Worm (Caenorhabditis elegans) whole organism, L2 larva: ENCODE data around the gene Y39B6A.33.

ENCODE experiments used
- C34F6.9 ChIP-seq: fragments of 150-350 bp; optimal IDR thresholded peaks from 2 replicates; lab custom pipeline; 2014; ENCODE audit warnings: missing biosample characterization, missing genetic modification characterization
- F13H6.1 ChIP-seq: sonication (generic microtip); optimal IDR thresholded peaks from 2 replicates; lab custom pipeline; 2016; ENCODE audit warnings: missing genetic modification characterization, missing compliant biosample characterization
- R02D3.7 ChIP-seq: fragments of 150-350 bp; optimal IDR thresholded peaks from 2 replicates; lab custom pipeline; 2014; ENCODE audit warnings: missing biosample characterization, missing genetic modification characterization
- Y55F3AM.14 ChIP-seq: fragments of 200-800 bp; sonication (Bioruptor generic); optimal IDR thresholded peaks from 2 replicates; lab custom pipeline; 2018; ENCODE audit warnings: mild to moderate bottlenecking, missing genetic modification characterization, missing compliant biosample characterization
- alr-1 ChIP-seq: fragments of 150-350 bp; optimal IDR thresholded peaks from 2 replicates; lab custom pipeline; 2014; ENCODE audit warnings: missing biosample characterization, missing genetic modification characterization
- aly-2 ChIP-seq: fragments of 150-350 bp; optimal IDR thresholded peaks from 2 replicates; lab custom pipeline; 2014; ENCODE audit warnings: missing biosample characterization, missing genetic modification characterization
- ama-1 ChIP-seq: fragments of 150-350 bp; optimal IDR thresholded peaks from 2 replicates; lab custom pipeline; 2018; ENCODE audit warnings: inconsistent platforms
- blmp-1 ChIP-seq: sonication (generic microtip); optimal IDR thresholded peaks from 2 replicates; lab custom pipeline; 2017; ENCODE audit warnings: missing genetic modification characterization, mild to moderate bottlenecking, missing compliant biosample characterization, antibody characterized with exemption, moderate library complexity; ENCODE audit not compliant: insufficient read depth
- ceh-16 ChIP-seq: fragments of 150-350 bp; optimal IDR thresholded peaks from 2 replicates; lab custom pipeline; 2014; ENCODE audit warnings: missing biosample characterization, missing genetic modification characterization
- ceh-82 ChIP-seq: fragments of 150-350 bp; optimal IDR thresholded peaks from 2 replicates; lab custom pipeline; 2014; ENCODE audit warnings: missing biosample characterization, missing genetic modification characterization
- crh-2 ChIP-seq: sonication (generic microtip); optimal IDR thresholded peaks from 2 replicates; lab custom pipeline; 2017; ENCODE audit warnings: missing biosample characterization, missing genetic modification characterization
- dmd-4 ChIP-seq: sonication (generic microtip); optimal IDR thresholded peaks from 2 replicates; lab custom pipeline; 2017; ENCODE audit warnings: missing biosample characterization, missing genetic modification characterization
- egl-27 ChIP-seq: sonication (generic microtip); optimal IDR thresholded peaks from 3 replicates; lab custom pipeline; 2017; ENCODE audit warnings: missing biosample characterization, missing genetic modification reagents, missing genetic modification characterization
- elt-1 ChIP-seq: fragments of 150-350 bp; optimal IDR thresholded peaks from 2 replicates; lab custom pipeline; 2014; ENCODE audit warnings: missing biosample characterization, missing genetic modification characterization
- elt-3 ChIP-seq: sonication (generic microtip); optimal IDR thresholded peaks from 2 replicates; lab custom pipeline; 2017; ENCODE audit warnings: missing biosample characterization, missing genetic modification characterization
- fos-1 ChIP-seq: fragments of 150-350 bp; optimal IDR thresholded peaks from 2 replicates; lab custom pipeline; 2014; ENCODE audit warnings: missing biosample characterization, missing genetic modification characterization
- gmeb-1 ChIP-seq: fragments of 150-350 bp; optimal IDR thresholded peaks from 2 replicates; lab custom pipeline; 2014; ENCODE audit warnings: missing biosample characterization, missing genetic modification characterization
- lin-11 ChIP-seq: fragments of 150-350 bp; sonication (generic microtip); optimal IDR thresholded peaks from 2 replicates; lab custom pipeline; 2014; ENCODE audit warnings: missing biosample characterization, missing genetic modification characterization, inconsistent platforms, mixed read lengths
- lin-13 ChIP-seq: fragments of 150-350 bp; optimal IDR thresholded peaks from 2 replicates; lab custom pipeline; 2014; ENCODE audit warnings: missing biosample characterization, missing genetic modification reagents, missing genetic modification characterization
- lin-39 ChIP-seq: fragments of 150-350 bp; optimal IDR thresholded peaks from 2 replicates; lab custom pipeline; 2014; ENCODE audit warnings: missing biosample characterization, missing genetic modification reagents, missing genetic modification characterization
- lsy-2 ChIP-seq, 2 experiments: fragments of 150-350 bp in 1 of 2; sonication (generic microtip) in 1 of 2; optimal IDR thresholded peaks; 2 replicates each; lab custom pipeline; 2014 to 2017; ENCODE audit warnings: missing biosample characterization in 2 of 2, missing genetic modification characterization in 2 of 2
- mab-5 ChIP-seq: fragments of 150-350 bp; optimal IDR thresholded peaks from 2 replicates; lab custom pipeline; 2014; ENCODE audit warnings: missing biosample characterization, missing genetic modification characterization
- mbf-1 ChIP-seq: sonication (generic microtip); optimal IDR thresholded peaks from 2 replicates; lab custom pipeline; 2017; ENCODE audit warnings: missing biosample characterization, missing genetic modification characterization
- mdl-1 ChIP-seq, 2 experiments: fragments of 150-350 bp in 1 of 2; sonication (generic microtip) in 1 of 2; optimal IDR thresholded peaks; 2 replicates each; lab custom pipeline; 2017; ENCODE audit warnings: missing biosample characterization in 2 of 2, missing genetic modification characterization in 2 of 2
- nhr-10 ChIP-seq: sonication (generic microtip); optimal IDR thresholded peaks from 2 replicates; lab custom pipeline; 2017; ENCODE audit warnings: missing biosample characterization, missing genetic modification characterization
- nhr-11 ChIP-seq: fragments of 150-350 bp; optimal IDR thresholded peaks from 2 replicates; lab custom pipeline; 2014; ENCODE audit warnings: missing biosample characterization, missing genetic modification characterization
- nhr-12 ChIP-seq: fragments of 150-350 bp; optimal IDR thresholded peaks from 2 replicates; lab custom pipeline; 2014; ENCODE audit warnings: missing biosample characterization, missing genetic modification characterization
- nhr-21 ChIP-seq: fragments of 150-350 bp; optimal IDR thresholded peaks from 2 replicates; lab custom pipeline; 2014; ENCODE audit warnings: missing biosample characterization, missing genetic modification characterization
- nhr-23 ChIP-seq: fragments of 150-350 bp; optimal IDR thresholded peaks from 2 replicates; lab custom pipeline; 2014; ENCODE audit warnings: missing biosample characterization, missing genetic modification reagents, missing genetic modification characterization
- nhr-237 ChIP-seq: fragments of 150-350 bp; optimal IDR thresholded peaks from 2 replicates; lab custom pipeline; 2014; ENCODE audit warnings: missing biosample characterization, missing genetic modification characterization
- nhr-6 ChIP-seq: fragments of 150-350 bp; optimal IDR thresholded peaks from 2 replicates; lab custom pipeline; 2014; ENCODE audit warnings: missing biosample characterization, missing genetic modification characterization
- nhr-77 ChIP-seq: fragments of 150-350 bp; optimal IDR thresholded peaks from 2 replicates; lab custom pipeline; 2014; ENCODE audit warnings: missing biosample characterization, missing genetic modification characterization
- peb-1 ChIP-seq: fragments of 150-350 bp; optimal IDR thresholded peaks from 2 replicates; lab custom pipeline; 2014; ENCODE audit warnings: missing biosample characterization, missing genetic modification characterization
- sem-4 ChIP-seq: fragments of 150-350 bp; optimal IDR thresholded peaks from 2 replicates; lab custom pipeline; 2014; ENCODE audit warnings: missing biosample characterization, missing genetic modification reagents, missing genetic modification characterization
- skn-1 ChIP-seq: sonication (generic microtip); optimal IDR thresholded peaks from 2 replicates; lab custom pipeline; 2017; ENCODE audit warnings: missing biosample characterization, missing genetic modification characterization
- sma-3 ChIP-seq: sonication (generic microtip); optimal IDR thresholded peaks from 2 replicates; lab custom pipeline; 2016; ENCODE audit warnings: missing genetic modification reagents, missing genetic modification characterization, missing compliant biosample characterization
- sma-9 ChIP-seq, 2 experiments: fragments of 150-350 bp in 1 of 2; sonication (generic microtip) in 1 of 2; optimal IDR thresholded peaks; 2 replicates each; lab custom pipeline; 2014 to 2016; ENCODE audit warnings: missing genetic modification characterization in 2 of 2, mild to moderate bottlenecking in 1 of 2, missing biosample characterization in 1 of 2, missing compliant biosample characterization in 1 of 2, missing genetic modification reagents in 1 of 2, moderate library complexity in 1 of 2
- snpc-4 ChIP-seq: fragments of 150-350 bp; optimal IDR thresholded peaks from 2 replicates; lab custom pipeline; 2014; ENCODE audit warnings: missing biosample characterization, missing genetic modification characterization
- unc-39 ChIP-seq: fragments of 150-350 bp; optimal IDR thresholded peaks from 2 replicates; lab custom pipeline; 2014; ENCODE audit warnings: missing biosample characterization, missing genetic modification characterization
- unc-55 ChIP-seq: fragments of 150-350 bp; sonication (generic microtip); optimal IDR thresholded peaks from 3 replicates; lab custom pipeline; 2014; ENCODE audit warnings: missing biosample characterization, missing genetic modification reagents, missing genetic modification characterization
- unc-62 ChIP-seq: fragments of 150-350 bp; optimal IDR thresholded peaks from 2 replicates; lab custom pipeline; 2014; ENCODE audit warnings: missing biosample characterization, missing genetic modification reagents, missing genetic modification characterization
- zag-1 ChIP-seq: fragments of 150-350 bp; optimal IDR thresholded peaks from 2 replicates; lab custom pipeline; 2014; ENCODE audit warnings: missing biosample characterization, missing genetic modification characterization
- ztf-1 ChIP-seq: fragments of 200-800 bp; sonication (Bioruptor generic); conservative IDR thresholded peaks from 2 replicates; pipeline ENCODE4 v1.3.6; 2022; ENCODE audit warnings: missing genetic modification characterization, missing compliant biosample characterization
- ztf-11 ChIP-seq: sonication (generic microtip); optimal IDR thresholded peaks from 2 replicates; lab custom pipeline; 2017; ENCODE audit warnings: missing biosample characterization, missing genetic modification characterization
- ztf-4 ChIP-seq: fragments of 150-350 bp; optimal IDR thresholded peaks from 2 replicates; lab custom pipeline; 2014; ENCODE audit warnings: missing biosample characterization, missing genetic modification characterization

Y39B6A.33 gene

ce11 chrV:18981736-18982135, 20.0 kb upstream of the Y39B6A.33 start:
- no peak for TF ChIP-seq zag-1 (tag; lab: Kevin White, UChicago)
- TF ChIP-seq lin-13 = no peak
- TF ChIP-seq elt-1 = no peak
- TF ChIP-seq lin-11 (tag; lab: Kevin White, UChicago) = no peak
- no peak for TF ChIP-seq nhr-237 (tag; lab: Kevin White, UChicago)
- TF ChIP-seq dmd-4 = no peak
- no peak for TF ChIP-seq mbf-1 (tag; lab: Kevin White, UChicago)
- TF ChIP-seq C34F6.9 (tag; lab: Kevin White, UChicago) = no peak
- TF ChIP-seq aly-2 (tag; lab: Kevin White, UChicago) = no peak
- TF ChIP-seq egl-27 (tag; lab: Kevin White, UChicago) = no peak
- no peak for TF ChIP-seq sma-3 (GFP tag; lab: Kevin White, UChicago)
- TF ChIP-seq nhr-12 = no peak
- TF ChIP-seq nhr-23 = no peak
- no peak for TF ChIP-seq ztf-4 (tag; lab: Kevin White, UChicago)
- no peak for TF ChIP-seq crh-2
- TF ChIP-seq ceh-16 = no peak
- no peak for TF ChIP-seq ztf-1 (GFP tag; lab: Robert Waterston, UW)

ce11 chrV:18986103-18986502, 15.7 kb upstream of the Y39B6A.33 start:
- TF ChIP-seq nhr-10 (no peak), ztf-4 (tag; lab: Kevin White, UChicago) (no peak), C34F6.9 (tag; lab: Kevin White, UChicago) (no peak), lsy-2 (tag; optimal IDR thresholded peaks at IDR 0.05; lab: Kevin White, UChicago) (no peak), nhr-23 (no peak), fos-1 (tag; lab: Kevin White, UChicago) (no peak), lin-11 (tag; lab: Kevin White, UChicago) (no peak), nhr-21 (tag; lab: Kevin White, UChicago) (no peak), Y55F3AM.14 (GFP tag; lab: Kevin White, UChicago) (no peak), sma-3 (GFP tag; lab: Kevin White, UChicago) (no peak), elt-3 (tag; lab: Kevin White, UChicago) (no peak), nhr-77 (tag; lab: Kevin White, UChicago) (no peak), elt-1 (no peak), nhr-12 (no peak), F13H6.1 (tag; lab: Kevin White, UChicago) (no peak), mbf-1 (tag; lab: Kevin White, UChicago) (no peak), ama-1 (lab: Kevin White, UChicago) (no peak), sma-9 (GFP tag; optimal IDR thresholded peaks at IDR 0.05; lab: Kevin White, UChicago) (no peak), sma-9 (tag; optimal IDR thresholded peaks at IDR 0.05; lab: Kevin White, UChicago) (no peak), gmeb-1 (tag; lab: Kevin White, UChicago) (no peak), skn-1 (no peak)

DNA sequence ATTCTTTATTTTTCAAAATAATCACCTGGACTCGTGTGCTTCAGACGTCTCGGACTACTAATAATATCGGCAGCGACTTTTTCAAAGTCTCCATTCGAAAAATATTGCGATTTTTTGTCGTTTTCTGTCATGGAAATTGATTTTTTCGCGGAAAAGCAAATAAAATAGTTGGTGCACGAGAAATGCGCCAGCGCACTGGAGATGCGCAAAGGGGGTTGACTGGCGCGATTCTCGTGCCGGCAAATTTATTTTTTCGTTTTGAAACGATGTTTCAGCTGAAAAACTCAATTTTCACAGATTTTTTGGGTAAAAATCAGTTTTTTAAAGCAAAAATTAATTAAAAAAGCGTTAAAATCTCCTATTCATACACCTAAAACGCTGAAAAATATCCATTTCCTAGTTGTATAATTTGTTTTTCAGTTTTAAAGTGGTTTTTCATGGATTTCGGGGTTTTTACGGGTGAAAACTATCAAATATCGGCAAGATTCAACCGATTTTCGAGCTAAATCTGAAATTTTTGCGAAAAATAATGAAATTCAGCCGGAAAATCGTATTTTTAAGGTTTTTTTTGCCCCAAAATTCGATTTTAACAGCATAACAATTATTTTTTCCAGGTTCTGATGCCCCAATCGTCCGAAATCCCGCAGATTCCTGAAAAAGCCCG, 11.4 kb upstream of the Y39B6A.33 start, which contains the start of the genes reps-1 and Y39B6A.37:
Gene reps-1 (minus strand): TSS at position 263 of the 664 bp plus-strand sequence.
Gene Y39B6A.37 (plus strand): TSS at position 614 of the 664 bp plus-strand sequence.
- no peak for TF ChIP-seq elt-3 (tag; lab: Kevin White, UChicago)
- no peak for TF ChIP-seq nhr-12
- TF ChIP-seq blmp-1 (tag; lab: Kevin White, UChicago) = peak; percentile 45
- TF ChIP-seq nhr-6 = no peak
- peak; percentile 73 for TF ChIP-seq C34F6.9 (tag; lab: Kevin White, UChicago)
- no peak for TF ChIP-seq ceh-16
- TF ChIP-seq ztf-11 = no peak
- no peak for TF ChIP-seq ztf-4 (tag; lab: Kevin White, UChicago)
- TF ChIP-seq dmd-4 = no peak
- TF ChIP-seq nhr-10 = peak; percentile 6
- no peak for TF ChIP-seq egl-27 (tag; lab: Kevin White, UChicago)
- TF ChIP-seq nhr-237 (tag; lab: Kevin White, UChicago) = no peak
- no peak for TF ChIP-seq alr-1 (tag; lab: Kevin White, UChicago)
- no peak for TF ChIP-seq mdl-1 (tag; optimal IDR thresholded peaks at IDR 0.05; lab: Kevin White, UChicago)
- peak; percentile 66 for TF ChIP-seq crh-2
- no peak for TF ChIP-seq nhr-77 (tag; lab: Kevin White, UChicago)
- TF ChIP-seq nhr-21 (tag; lab: Kevin White, UChicago) = peak; percentile 25
- no peak for TF ChIP-seq unc-39 (tag; lab: Kevin White, UChicago)
- TF ChIP-seq skn-1 = no peak
- TF ChIP-seq unc-62 (GFP tag; lab: Kevin White, UChicago) = no peak
- TF ChIP-seq fos-1 (tag; lab: Kevin White, UChicago) = peak; percentile 27
- peak; percentile 7 for TF ChIP-seq sem-4 (tag; lab: Kevin White, UChicago)
- peak; percentile 72 for TF ChIP-seq unc-55 (GFP tag; lab: Kevin White, UChicago)
- TF ChIP-seq nhr-11 (tag; lab: Kevin White, UChicago) = no peak
- peak; percentile 35 for TF ChIP-seq R02D3.7 (tag; lab: Kevin White, UChicago)
- TF ChIP-seq ama-1 (lab: Kevin White, UChicago) = no peak
- peak; percentile 45 for TF ChIP-seq mab-5
- no peak for TF ChIP-seq nhr-23
- peak; percentile 12 for TF ChIP-seq ceh-82 (tag; lab: Kevin White, UChicago)
- peak; percentile 32 for TF ChIP-seq sma-3 (GFP tag; lab: Kevin White, UChicago)
- TF ChIP-seq gmeb-1 (tag; lab: Kevin White, UChicago) = peak; percentile 83
- peak; percentile 58 for TF ChIP-seq sma-9 (GFP tag; optimal IDR thresholded peaks at IDR 0.05; lab: Kevin White, UChicago)
- TF ChIP-seq sma-9 (tag; optimal IDR thresholded peaks at IDR 0.05; lab: Kevin White, UChicago) = no peak
- TF ChIP-seq lin-39 = no peak
- TF ChIP-seq mbf-1 (tag; lab: Kevin White, UChicago) = no peak
- TF ChIP-seq peb-1 (tag; lab: Kevin White, UChicago) = no peak
- TF ChIP-seq Y55F3AM.14 (GFP tag; lab: Kevin White, UChicago) = no peak
- TF ChIP-seq ztf-1 (GFP tag; lab: Robert Waterston, UW) = no peak
- peak; percentile 33 for TF ChIP-seq snpc-4 (tag; lab: Kevin White, UChicago)
